Fruit fly (Drosophila melanogaster) whole organism, prepupa: Measurements from ENCODE around the gene superdeath.

ENCODE experiments used
- Blimp-1 ChIP-seq: fragments of 200-800 bp; sonication (Bioruptor generic); optimal IDR thresholded peaks from 3 replicates; lab custom pipeline; 2017; ENCODE audit warnings: missing biosample characterization, missing genetic modification characterization, mild to moderate bottlenecking, moderate library complexity, missing genetic modification reagents
- CG10631 ChIP-seq: fragments of 200-800 bp; sonication (Bioruptor generic); optimal IDR thresholded peaks from 2 replicates; lab custom pipeline; 2016; ENCODE audit warnings: missing biosample characterization, missing genetic modification characterization
- CG10669 ChIP-seq: fragments of 200-800 bp; sonication (Bioruptor generic); optimal IDR thresholded peaks from 3 replicates; lab custom pipeline; 2018; ENCODE audit warnings: missing biosample characterization, mild to moderate bottlenecking, missing genetic modification characterization, moderate library complexity
- CG11294 ChIP-seq: fragments of 200-800 bp; sonication (Bioruptor generic); IDR thresholded peaks from 2 replicates; pipeline ENCODE4 v1.3.6; 2022; ENCODE audit warnings: missing biosample characterization, missing genetic modification characterization
- CG11762 ChIP-seq: fragments of 200-800 bp; sonication (Bioruptor generic); optimal IDR thresholded peaks from 3 replicates; lab custom pipeline; 2016; ENCODE audit warnings: missing biosample characterization, missing genetic modification characterization; ENCODE audit not compliant: insufficient read depth
- CG11902 ChIP-seq: fragments of 200-800 bp; sonication (Bioruptor generic); optimal IDR thresholded peaks from 3 replicates; lab custom pipeline; 2016; ENCODE audit warnings: missing biosample characterization, missing genetic modification characterization
- CG15336 ChIP-seq: fragments of 200-800 bp; sonication (Bioruptor generic); IDR thresholded peaks from 2 replicates; pipeline ENCODE4 v1.3.6; 2022; ENCODE audit warnings: missing biosample characterization, missing genetic modification characterization
- CG1621 ChIP-seq: fragments of 200-800 bp; sonication (Bioruptor generic); optimal IDR thresholded peaks from 3 replicates; lab custom pipeline; 2018; ENCODE audit warnings: missing biosample characterization, mild to moderate bottlenecking, missing genetic modification characterization
- CG3032 ChIP-seq: fragments of 200-800 bp; optimal IDR thresholded peaks from 2 replicates; lab custom pipeline; 2019; ENCODE audit warnings: missing biosample characterization, mild to moderate bottlenecking, missing genetic modification characterization, moderate library complexity
- CG31627 ChIP-seq: fragments of 200-800 bp; sonication (Bioruptor generic); optimal IDR thresholded peaks from 3 replicates; lab custom pipeline; 2016; ENCODE audit warnings: missing biosample characterization, missing genetic modification characterization
- CG34406 ChIP-seq: fragments of 200-800 bp; sonication (Bioruptor generic); optimal IDR thresholded peaks from 3 replicates; lab custom pipeline; 2016; ENCODE audit warnings: missing biosample characterization, missing genetic modification characterization
- CG4318 ChIP-seq: fragments of 200-800 bp; sonication (Bioruptor generic); optimal IDR thresholded peaks from 3 replicates; lab custom pipeline; 2017; ENCODE audit warnings: missing biosample characterization, mild to moderate bottlenecking, missing genetic modification characterization
- CG6276 ChIP-seq: fragments of 200-800 bp; sonication (Bioruptor generic); optimal IDR thresholded peaks from 2 replicates; lab custom pipeline; 2017; ENCODE audit warnings: missing biosample characterization, mild to moderate bottlenecking, missing genetic modification characterization
- CG6792 ChIP-seq: fragments of 200-800 bp; sonication (Bioruptor generic); optimal IDR thresholded peaks from 3 replicates; lab custom pipeline; 2016; ENCODE audit warnings: missing biosample characterization, missing genetic modification characterization
- CG6808 ChIP-seq: fragments of 200-800 bp; sonication (Bioruptor generic); optimal IDR thresholded peaks from 3 replicates; lab custom pipeline; 2017; ENCODE audit warnings: missing biosample characterization, missing genetic modification characterization, mild to moderate bottlenecking, moderate library complexity, missing genetic modification reagents
- CG6854 ChIP-seq: fragments of 200-800 bp; sonication (Bioruptor generic); optimal IDR thresholded peaks from 2 replicates; lab custom pipeline; 2017; ENCODE audit warnings: missing biosample characterization, mild to moderate bottlenecking, missing genetic modification characterization
- CG8119 ChIP-seq: fragments of 200-800 bp; sonication (Bioruptor generic); IDR thresholded peaks from 3 replicates; pipeline ENCODE4 v1.3.6; 2022; ENCODE audit warnings: missing biosample characterization, missing genetic modification characterization
- CG8319 ChIP-seq: fragments of 200-800 bp; sonication (Bioruptor generic); optimal IDR thresholded peaks from 3 replicates; lab custom pipeline; 2016; ENCODE audit warnings: missing biosample characterization, missing genetic modification characterization
- CG9139 ChIP-seq: fragments of 200-800 bp; sonication (Bioruptor generic); optimal IDR thresholded peaks from 3 replicates; lab custom pipeline; 2017; ENCODE audit warnings: missing biosample characterization, mild to moderate bottlenecking, missing genetic modification characterization
- Eip75B ChIP-seq: fragments of 200-800 bp; sonication (Bioruptor generic); optimal IDR thresholded peaks from 3 replicates; lab custom pipeline; 2016; ENCODE audit warnings: missing biosample characterization, missing genetic modification characterization
- Eip93F ChIP-seq: fragments of 200-800 bp; sonication (Bioruptor generic); optimal IDR thresholded peaks from 2 replicates; lab custom pipeline; 2016; ENCODE audit warnings: missing biosample characterization, mild to moderate bottlenecking, missing genetic modification characterization
- Ets96B ChIP-seq: fragments of 200-800 bp; optimal IDR thresholded peaks from 2 replicates; lab custom pipeline; 2019; ENCODE audit warnings: missing biosample characterization, mild to moderate bottlenecking, missing genetic modification characterization, moderate library complexity
- Hr39 ChIP-seq: fragments of 200-800 bp; sonication (Bioruptor generic); optimal IDR thresholded peaks from 2 replicates; lab custom pipeline; 2016; ENCODE audit warnings: missing biosample characterization, missing genetic modification characterization
- Smox ChIP-seq: fragments of 200-800 bp; sonication (Bioruptor generic); optimal IDR thresholded peaks from 3 replicates; lab custom pipeline; 2016; ENCODE audit warnings: missing biosample characterization, missing genetic modification characterization
- Sox14 ChIP-seq: fragments of 200-800 bp; sonication (Bioruptor generic); optimal IDR thresholded peaks from 3 replicates; lab custom pipeline; 2016; ENCODE audit warnings: missing biosample characterization, missing genetic modification characterization
- Sox15 ChIP-seq: fragments of 200-800 bp; sonication (Bioruptor generic); optimal IDR thresholded peaks from 3 replicates; lab custom pipeline; 2016; ENCODE audit warnings: missing biosample characterization, missing genetic modification characterization
- achi ChIP-seq: fragments of 200-800 bp; sonication (Bioruptor generic); optimal IDR thresholded peaks from 3 replicates; lab custom pipeline; 2016; ENCODE audit warnings: missing biosample characterization, missing genetic modification characterization
- acj6 ChIP-seq: fragments of 200-800 bp; sonication (Bioruptor generic); optimal IDR thresholded peaks from 3 replicates; lab custom pipeline; 2016; ENCODE audit warnings: missing biosample characterization, missing genetic modification characterization
- cyc ChIP-seq: fragments of 200-800 bp; sonication (Bioruptor generic); optimal IDR thresholded peaks from 3 replicates; lab custom pipeline; 2016; ENCODE audit warnings: missing biosample characterization, missing genetic modification characterization
- esn ChIP-seq: fragments of 200-800 bp; sonication (Bioruptor generic); optimal IDR thresholded peaks from 2 replicates; lab custom pipeline; 2016; ENCODE audit warnings: missing biosample characterization, mild to moderate bottlenecking, missing genetic modification characterization, moderate library complexity
- net ChIP-seq: fragments of 200-800 bp; sonication (Bioruptor generic); optimal IDR thresholded peaks from 3 replicates; lab custom pipeline; 2016; ENCODE audit warnings: missing biosample characterization, missing genetic modification characterization
- spab ChIP-seq: fragments of 200-800 bp; sonication (Bioruptor generic); optimal IDR thresholded peaks from 2 replicates; lab custom pipeline; 2017; ENCODE audit warnings: missing biosample characterization, mild to moderate bottlenecking, missing genetic modification characterization, missing genetic modification reagents
- svp ChIP-seq: fragments of 200-800 bp; sonication (Bioruptor generic); peaks from one replicate; lab custom pipeline; 2016; ENCODE audit warnings: missing biosample characterization, missing genetic modification characterization
- topi ChIP-seq: fragments of 200-800 bp; sonication (Bioruptor generic); optimal IDR thresholded peaks from 3 replicates; lab custom pipeline; 2016; ENCODE audit warnings: missing biosample characterization, missing genetic modification characterization
- vri ChIP-seq: fragments of 200-800 bp; sonication (Bioruptor generic); optimal IDR thresholded peaks from 3 replicates; lab custom pipeline; 2016; ENCODE audit warnings: missing biosample characterization, mild to moderate bottlenecking, missing genetic modification characterization

superdeath gene

DNA sequence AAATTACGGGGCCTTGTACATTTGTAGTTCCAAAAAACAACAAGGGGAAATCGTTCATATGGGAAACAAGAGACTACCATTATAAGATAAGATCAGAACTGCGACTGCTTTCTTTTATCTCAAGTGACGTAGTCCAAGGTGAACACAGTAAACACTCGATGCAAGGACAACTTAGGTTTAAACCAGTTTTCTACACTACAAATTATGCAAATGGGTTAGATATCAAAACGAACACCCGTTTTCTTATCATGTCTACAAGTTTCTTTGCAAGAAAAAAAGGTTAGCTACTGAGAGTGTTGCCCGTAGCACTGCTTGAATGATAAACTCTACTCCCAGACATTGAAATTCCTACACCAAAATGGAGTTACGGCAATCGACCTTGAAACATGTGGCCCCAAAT is 14.3 kb upstream of the superdeath start (continued):
- TF ChIP-seq vri (peak; percentile 82), CG6792 (GFP tag; lab: Kevin White, UChicago) (peak; percentile 90), CG4318 (no peak), net (GFP tag; lab: Kevin White, UChicago) (peak; percentile 42), CG34406 (peak; percentile 76), CG10669 (GFP tag; lab: Kevin White, UChicago) (peak; percentile 63), acj6 (GFP tag; lab: Kevin White, UChicago) (peak; percentile 81), CG11902 (peak; percentile 81), esn (GFP tag; lab: Kevin White, UChicago) (peak; percentile 89), achi (GFP tag; lab: Kevin White, UChicago) (peak; percentile 73), Sox15 (GFP tag; lab: Kevin White, UChicago) (peak; percentile 81), CG9139 (GFP tag; lab: Kevin White, UChicago) (no peak), CG15336 (peak; percentile 62), Blimp-1 (GFP tag; lab: Kevin White, UChicago) (peak; percentile 13), Ets96B (peak; percentile 69), spab (GFP tag; lab: Kevin White, UChicago) (no peak), CG8119 (GFP tag; lab: Robert Waterston, UW) (peak; percentile 69), Smox (GFP tag; lab: Kevin White, UChicago) (no peak), Eip75B (GFP tag; lab: Kevin White, UChicago) (peak; percentile 89), CG6854 (no peak), Hr39 (GFP tag; lab: Kevin White, UChicago) (peak; percentile 93), CG6808 (GFP tag; lab: Kevin White, UChicago) (peak; percentile 58), CG6276 (GFP tag; lab: Kevin White, UChicago) (no peak), CG31627 (GFP tag; lab: Kevin White, UChicago) (peak; percentile 93), CG11762 (GFP tag; lab: Kevin White, UChicago) (peak; percentile 52), svp (peak; percentile 93), topi (GFP tag; lab: Kevin White, UChicago) (peak; percentile 88), Eip93F (GFP tag; lab: Kevin White, UChicago) (peak; percentile 26)

dm6 chr3R:29130902-29131621 is 7.4 kb upstream of the superdeath start, which contains the start of the genes dgt6 and Vha100-1:
TSS of gene dgt6 (minus strand) at chr3R:29130972.
TSS of gene Vha100-1 (plus strand) at chr3R:29131193.
- peak; percentile 39 for TF ChIP-seq cyc (GFP tag; lab: Kevin White, UChicago)
- TF ChIP-seq Sox14 (GFP tag; lab: Kevin White, UChicago), result peak; percentile 55
- peak; percentile 48 for TF ChIP-seq CG3032 (tag; lab: Kevin White, UChicago)
- TF ChIP-seq esn (GFP tag; lab: Kevin White, UChicago), result peak; percentile 20
- TF ChIP-seq CG10631 (GFP tag; lab: Kevin White, UChicago), result no peak
- TF ChIP-seq, all 60 proteins: peak for 4

dm6 chr3R:29138961-29139527 is 582 bp downstream of the superdeath start:
- TF ChIP-seq CG8319 (no peak), CG1621 (no peak), spab (GFP tag; lab: Kevin White, UChicago) (no peak), CG15336 (no peak), CG11294 (GFP tag; lab: Robert Waterston, UW) (peak; percentile 28; the same call in 1 of the 2 replicates), CG6854 (no peak)
